Fruit fly (Drosophila melanogaster): ENCODE data around the gene Dab.

Gene Dab

DNA sequence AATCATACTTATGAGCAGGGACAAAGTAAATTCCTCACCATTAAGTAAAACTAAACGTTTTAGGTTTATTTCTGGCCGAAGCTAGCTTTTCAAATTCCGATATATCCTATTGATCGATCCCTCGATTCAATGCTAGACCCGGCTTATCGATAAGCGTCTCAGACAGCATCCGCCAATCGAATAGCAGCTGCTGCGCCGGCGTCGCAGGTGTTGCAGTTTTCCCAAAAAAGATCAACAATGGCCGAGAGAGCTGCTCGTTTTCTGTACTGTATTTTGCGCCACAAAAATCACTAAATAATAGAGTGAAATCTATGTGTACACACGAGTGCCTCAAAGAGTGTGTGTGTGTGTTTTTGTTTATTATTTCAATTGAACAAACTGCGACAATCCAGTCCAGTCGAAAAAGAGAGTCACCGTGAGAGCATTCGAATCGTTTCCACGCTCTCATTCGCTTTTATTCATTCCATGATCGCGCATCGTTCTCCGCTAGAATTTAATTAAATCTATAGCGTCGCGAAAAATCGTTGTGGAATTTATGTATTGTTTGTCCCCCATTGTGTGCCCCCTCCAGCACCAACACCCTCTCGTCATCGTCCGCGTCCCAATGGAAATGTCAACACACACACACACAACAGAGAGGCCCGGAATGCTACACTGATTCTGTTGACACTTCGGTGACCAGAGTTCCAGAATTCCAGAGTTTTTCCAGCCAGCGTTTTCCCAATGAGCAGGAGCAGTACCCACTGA, 1.7 kb downstream of the Dab start (continued):
- TF ChIP-seq bbx (GFP tag; IDR thresholded peaks at IDR 0.05; ENCODE audit: partially characterized antibody) = peak; percentile 82
- TF ChIP-seq Meics (GFP tag; optimal IDR thresholded peaks at IDR 0.05) = peak; percentile 15
- no peak for TF ChIP-seq az2 (GFP tag; optimal IDR thresholded peaks at IDR 0.05)
- peak; percentile 65 for TF ChIP-seq CG2116 (GFP tag; optimal IDR thresholded peaks at IDR 0.05)
- 0 out of 3 replicates have a peak, but pooled peaks have one; percentile 9 for TF ChIP-seq so (GFP tag; IDR thresholded peaks at IDR 0.05)
- TF ChIP-seq H2.0 (GFP tag; IDR thresholded peaks at IDR 0.05) = no peak
- TF ChIP-seq crp (GFP tag; optimal IDR thresholded peaks at IDR 0.05) = peak in 1 of 2 experiments; percentile 58
- TF ChIP-seq Tbp (GFP tag; optimal IDR thresholded peaks at IDR 0.05) = no peak
- peak; percentile 68 for TF ChIP-seq crol (GFP tag; IDR thresholded peaks at IDR 0.05)

- TF ChIP-seq BEAF-32 (GFP tag; optimal IDR thresholded peaks at IDR 0.05) (no peak), mld (GFP tag; IDR thresholded peaks at IDR 0.05; ENCODE audit: partially characterized antibody) (no peak), fu2 (GFP tag; optimal IDR thresholded peaks at IDR 0.05) (peak; percentile 11), CG14441 (GFP tag; IDR thresholded peaks at IDR 0.05) (0 out of 2 replicates have a peak, but pooled peaks have one; percentile 31), grau (tag; optimal IDR thresholded peaks at IDR 0.05) (peak; percentile 75), so (GFP tag; IDR thresholded peaks at IDR 0.05) (0 out of 3 replicates have a peak, but pooled peaks have one; percentile 3), emc (GFP tag; optimal IDR thresholded peaks at IDR 0.05) (no peak), CG15514 (GFP tag; optimal IDR thresholded peaks at IDR 0.05) (peak; percentile 35), chn (GFP tag; optimal IDR thresholded peaks at IDR 0.05) (no peak), Xrp1 (GFP tag; IDR thresholded peaks at IDR 0.05) (peak; percentile 33), CHES-1-like (GFP tag; optimal IDR thresholded peaks at IDR 0.05) (peak; percentile 35), HHEX (GFP tag; optimal IDR thresholded peaks at IDR 0.05) (peak; percentile 19), row (GFP tag; IDR thresholded peaks at IDR 0.05) (0 out of 3 replicates have a peak, but pooled peaks have one; percentile 13), CG15011 (GFP tag; optimal IDR thresholded peaks at IDR 0.05) (peak; percentile 34), nerfin-1 (tag; optimal IDR thresholded peaks at IDR 0.05) (no peak), shn (GFP tag; optimal IDR thresholded peaks at IDR 0.05) (peak; percentile 13), CG32532 (GFP tag; IDR thresholded peaks at IDR 0.05) (0 out of 2 replicates have a peak, but pooled peaks have one; percentile 16), CG12391 (tag; optimal IDR thresholded peaks at IDR 0.05) (peak; percentile 8), CG8944 (GFP tag; optimal IDR thresholded peaks at IDR 0.05) (peak; percentile 17), CG17802 (tag; optimal IDR thresholded peaks at IDR 0.05) (no peak), CG9727 (GFP tag; optimal IDR thresholded peaks at IDR 0.05) (peak; percentile 24), Xbp1 (GFP tag; optimal IDR thresholded peaks at IDR 0.05) (peak; percentile 10), eyg (GFP tag; optimal IDR thresholded peaks at IDR 0.05) (no peak), D19A (tag; optimal IDR thresholded peaks at IDR 0.05) (no peak), Dp (GFP tag; optimal IDR thresholded peaks at IDR 0.05) (no peak), Adf1 (GFP tag; IDR thresholded peaks at IDR 0.05) (peak; percentile 46; the same call in 1 of the 2 replicates), seq (GFP tag; IDR thresholded peaks at IDR 0.05) (peak; percentile 35; the same call in 1 of the 2 replicates), Rfx (GFP tag; IDR thresholded peaks at IDR 0.05) (peak; percentile 53), dpn (GFP tag; optimal IDR thresholded peaks at IDR 0.05) (peak in 1 of 2 experiments; percentile 12), Atf6 (GFP tag; IDR thresholded peaks at IDR 0.05) (peak; percentile 53; the same call in 1 of the 2 replicates), bab2 (GFP tag; optimal IDR thresholded peaks at IDR 0.05) (peak; percentile 11), ci (GFP tag; IDR thresholded peaks at IDR 0.05) (peak; percentile 48; the same call in 1 of the 3 replicates), CG18599 (GFP tag; optimal IDR thresholded peaks at IDR 0.05) (peak; percentile 56), CG7987 (GFP tag; optimal IDR thresholded peaks at IDR 0.05) (peak; percentile 31), D19B (GFP tag; optimal IDR thresholded peaks at IDR 0.05) (peak; percentile 13), CG9932 (GFP tag; IDR thresholded peaks at IDR 0.05) (peak; percentile 40; the same call in 1 of the 2 replicates), sens (GFP tag) (peak; percentile 59), CG13424 (tag; optimal IDR thresholded peaks at IDR 0.05) (peak; percentile 7), Camta (GFP tag; optimal IDR thresholded peaks at IDR 0.05) (peak; percentile 13), CG10209 (GFP tag; optimal IDR thresholded peaks at IDR 0.05) (peak; percentile 30)
Observed at dm6 chr3L:16714193-16714538, 2.2 kb downstream of the Dab start.
